Fruit fly (Drosophila melanogaster): ENCODE measurements around the gene hoe2.

Gene hoe2

DNA sequence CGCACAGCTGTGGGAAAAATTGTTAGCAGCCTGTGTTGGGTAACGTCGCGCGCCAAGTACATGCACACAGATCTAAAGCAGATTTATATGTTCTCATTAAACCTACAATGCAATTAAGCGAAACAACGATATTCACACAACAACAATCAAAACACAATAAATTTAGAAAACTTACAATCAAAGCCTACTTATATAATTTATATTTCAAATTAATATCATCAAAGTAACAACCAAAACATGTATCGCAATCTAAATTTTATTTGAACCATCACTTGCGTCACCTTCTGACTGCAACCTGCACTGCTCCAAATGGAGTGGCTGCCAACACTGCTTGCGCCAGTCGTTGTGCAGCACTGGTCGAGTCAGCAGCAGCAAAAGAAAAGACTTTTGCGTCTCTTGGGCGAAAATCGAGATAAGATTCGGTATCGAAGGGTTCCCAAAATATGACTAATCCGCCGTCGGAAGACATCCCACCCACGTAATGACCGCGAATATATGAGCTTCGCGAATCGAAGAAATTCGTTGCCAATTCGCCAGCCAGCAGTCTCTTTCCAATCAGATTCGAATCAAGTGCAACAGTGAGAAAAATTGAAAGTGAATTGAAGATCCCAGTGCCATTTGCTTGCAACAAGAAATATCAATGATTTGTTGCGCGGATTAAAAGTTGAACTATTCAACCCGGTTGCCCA lies 45.2 kb upstream of the hoe2 start, which contains the start of the genes CG8892 and CG34126 (continued):
- TF ChIP-seq CG7357 (GFP tag; IDR thresholded peaks at IDR 0.05) (peak; percentile 92), NC2α (GFP tag; optimal IDR thresholded peaks at IDR 0.05) (peak; percentile 80), CG10274 (GFP tag; optimal IDR thresholded peaks at IDR 0.05) (peak; percentile 91), nau (GFP tag; optimal IDR thresholded peaks at IDR 0.05) (no peak), ERR (GFP tag; optimal IDR thresholded peaks at IDR 0.05) (peak; percentile 87), vnd (GFP tag; IDR thresholded peaks at IDR 0.05; ENCODE audit: partially characterized antibody) (no peak), CG12391 (tag; optimal IDR thresholded peaks at IDR 0.05) (peak; percentile 98), CG9876 (GFP tag; optimal IDR thresholded peaks at IDR 0.05) (peak; percentile 96), CG30431 (GFP tag; optimal IDR thresholded peaks at IDR 0.05) (peak; percentile 98), CG18619 (GFP tag; optimal IDR thresholded peaks at IDR 0.05) (peak; percentile 98), Fer1 (GFP tag; optimal IDR thresholded peaks at IDR 0.05) (peak; percentile 97), CG16815 (GFP tag; optimal IDR thresholded peaks at IDR 0.05) (peak; percentile 99), D19B (GFP tag; optimal IDR thresholded peaks at IDR 0.05) (peak; percentile 91), Xrp1 (GFP tag; IDR thresholded peaks at IDR 0.05) (peak; percentile 98), Hmx (GFP tag; optimal IDR thresholded peaks at IDR 0.05) (peak; percentile 94), CG4820 (GFP tag; optimal IDR thresholded peaks at IDR 0.05) (peak; percentile 98), CG10267 (tag; optimal IDR thresholded peaks at IDR 0.05) (peak; percentile 100), Antp (GFP tag; optimal IDR thresholded peaks at IDR 0.05) (peak; percentile 96), jing (GFP tag; optimal IDR thresholded peaks at IDR 0.05) (peak; percentile 95), CG16863 (GFP tag; optimal IDR thresholded peaks at IDR 0.05) (peak; percentile 95), tll (GFP tag; optimal IDR thresholded peaks at IDR 0.05) (peak; percentile 67 to 95), Deaf1 (tag; optimal IDR thresholded peaks at IDR 0.05) (peak; percentile 81), CG31224 (GFP tag; IDR thresholded peaks at IDR 0.05) (peak; percentile 92), wek (GFP tag; optimal IDR thresholded peaks at IDR 0.05) (peak; percentile 65), Bteb2 (GFP tag; optimal IDR thresholded peaks at IDR 0.05) (peak; percentile 94), C15 (GFP tag; IDR thresholded peaks at IDR 0.05) (peak; percentile 89), Asciz (GFP tag; optimal IDR thresholded peaks at IDR 0.05) (peak; percentile 93), ranshi (GFP tag; IDR thresholded peaks at IDR 0.05) (peak; percentile 94), salm (tag; optimal IDR thresholded peaks at IDR 0.05) (peak; percentile 87), grau (tag; optimal IDR thresholded peaks at IDR 0.05) (peak; percentile 96), CG15269 (tag; optimal IDR thresholded peaks at IDR 0.05) (peak; percentile 96), ham (GFP tag; IDR thresholded peaks at IDR 0.05) (peak; percentile 87), wdn (GFP tag; IDR thresholded peaks at IDR 0.05) (peak; percentile 90), CG14965 (GFP tag; optimal IDR thresholded peaks at IDR 0.05; ENCODE audit: borderline replicate concordance) (peak; percentile 61), eyg (GFP tag; optimal IDR thresholded peaks at IDR 0.05) (peak; percentile 92), dysf (GFP tag; IDR thresholded peaks at IDR 0.05) (peak; percentile 98), sens (GFP tag) (peak; percentile 99), CG18476 (GFP tag; optimal IDR thresholded peaks at IDR 0.05) (peak; percentile 96), CG10654 (GFP tag; optimal IDR thresholded peaks at IDR 0.05) (peak; percentile 98), NfI (GFP tag; optimal IDR thresholded peaks at IDR 0.05) (peak; percentile 98), CG6683 (GFP tag; optimal IDR thresholded peaks at IDR 0.05) (peak; percentile 93), Vsx1 (GFP tag; optimal IDR thresholded peaks at IDR 0.05) (peak; percentile 86), pum (GFP tag; optimal IDR thresholded peaks at IDR 0.05) (peak; percentile 99), CG30020 (tag; optimal IDR thresholded peaks at IDR 0.05) (peak; percentile 89), CG7839 (tag; optimal IDR thresholded peaks at IDR 0.05) (peak; percentile 97), Med (GFP tag) (peak; percentile 99), Mrtf (GFP tag; IDR thresholded peaks at IDR 0.05) (peak; percentile 96), zf30C (GFP tag; optimal IDR thresholded peaks at IDR 0.05) (peak; percentile 74), slbo (GFP tag; IDR thresholded peaks at IDR 0.05) (peak; percentile 98), CG11456 (GFP tag; IDR thresholded peaks at IDR 0.05) (peak; percentile 97)

Data from whole organism, embryonic.